Fruit fly (Drosophila melanogaster) whole organism, embryonic: ENCODE results near the gene CG4364.

Experiments used
- Asciz ChIP-seq: fragments of 200-800 bp; sonication (Bioruptor generic); optimal IDR thresholded peaks from 2 replicates; lab custom pipeline; 2017; ENCODE audit warnings: missing biosample characterization, mild to moderate bottlenecking, missing genetic modification characterization, missing genetic modification reagents
- CG10979 ChIP-seq: fragments of 200-800 bp; sonication (Bioruptor generic); optimal IDR thresholded peaks from 2 replicates; lab custom pipeline; 2018; ENCODE audit warnings: missing biosample characterization, mild to moderate bottlenecking, missing genetic modification characterization, moderate library complexity
- CG11560 ChIP-seq: fragments of 200-800 bp; sonication (Bioruptor generic); IDR thresholded peaks from 3 replicates; pipeline ENCODE4 v1.3.6; 2022; ENCODE audit warnings: missing biosample characterization, missing genetic modification characterization
- CG12104 ChIP-seq: fragments of 200-800 bp; sonication (Bioruptor generic); optimal IDR thresholded peaks from 3 replicates; lab custom pipeline; 2016; ENCODE audit warnings: missing biosample characterization, missing genetic modification characterization
- CG12391 ChIP-seq: fragments of 200-800 bp; sonication (Bioruptor generic); optimal IDR thresholded peaks from 3 replicates; lab custom pipeline; 2018; ENCODE audit warnings: missing biosample characterization, mild to moderate bottlenecking, missing genetic modification characterization, moderate library complexity
- CG12744 ChIP-seq: fragments of 200-800 bp; sonication (Bioruptor generic); optimal IDR thresholded peaks from 2 replicates; lab custom pipeline; 2016; ENCODE audit warnings: missing biosample characterization, missing genetic modification characterization
- CG13296 ChIP-seq: fragments of 200-800 bp; sonication (Bioruptor generic); optimal IDR thresholded peaks from 3 replicates; lab custom pipeline; 2018; ENCODE audit warnings: missing biosample characterization, mild to moderate bottlenecking, missing genetic modification characterization
- CG17359 ChIP-seq: fragments of 200-800 bp; sonication (Bioruptor generic); optimal IDR thresholded peaks from 3 replicates; lab custom pipeline; 2018; ENCODE audit warnings: missing biosample characterization, mild to moderate bottlenecking, missing genetic modification characterization, moderate library complexity
- CG17912 ChIP-seq: fragments of 200-800 bp; sonication (Bioruptor generic); optimal IDR thresholded peaks from 2 replicates; lab custom pipeline; 2018; ENCODE audit warnings: missing biosample characterization, mild to moderate bottlenecking, missing genetic modification characterization
- CG18262 ChIP-seq: fragments of 200-800 bp; optimal IDR thresholded peaks from 3 replicates; lab custom pipeline; 2019; ENCODE audit warnings: missing biosample characterization, mild to moderate bottlenecking, missing genetic modification characterization, moderate library complexity
- CG2116 ChIP-seq: fragments of 200-800 bp; sonication (Bioruptor generic); optimal IDR thresholded peaks from 3 replicates; lab custom pipeline; 2018; ENCODE audit warnings: missing biosample characterization, mild to moderate bottlenecking, missing genetic modification characterization
- CG2712 ChIP-seq: fragments of 200-800 bp; optimal IDR thresholded peaks from 3 replicates; lab custom pipeline; 2019; ENCODE audit warnings: missing biosample characterization, mild to moderate bottlenecking, missing genetic modification characterization, moderate library complexity
- CG30020 ChIP-seq: fragments of 200-800 bp; optimal IDR thresholded peaks from 2 replicates; lab custom pipeline; 2019; ENCODE audit warnings: missing biosample characterization, mild to moderate bottlenecking, missing genetic modification characterization, moderate library complexity
- CG30431 ChIP-seq: fragments of 200-800 bp; sonication (Bioruptor generic); optimal IDR thresholded peaks from 2 replicates; lab custom pipeline; 2017; ENCODE audit warnings: missing biosample characterization, missing genetic modification characterization
- CG8089 ChIP-seq: fragments of 200-800 bp; sonication (Bioruptor generic); optimal IDR thresholded peaks from 3 replicates; lab custom pipeline; 2016; ENCODE audit warnings: missing biosample characterization, missing genetic modification characterization
- CG8388 ChIP-seq: fragments of 200-800 bp; sonication (Bioruptor generic); optimal IDR thresholded peaks from 2 replicates; lab custom pipeline; 2019; ENCODE audit warnings: missing biosample characterization, mild to moderate bottlenecking, missing genetic modification characterization, moderate library complexity
- CG8478 ChIP-seq: fragments of >200 bp; optimal IDR thresholded peaks from 2 replicates; lab custom pipeline; 2018
- CG9437 ChIP-seq: fragments of 200-800 bp; sonication (Bioruptor generic); optimal IDR thresholded peaks from 2 replicates; lab custom pipeline; 2018; ENCODE audit warnings: missing biosample characterization, mild to moderate bottlenecking, missing genetic modification characterization
- D19B ChIP-seq: fragments of 200-800 bp; sonication (Bioruptor generic); optimal IDR thresholded peaks from 2 replicates; lab custom pipeline; 2017; ENCODE audit warnings: missing biosample characterization, mild to moderate bottlenecking, missing genetic modification characterization
- Eip74EF ChIP-seq, 2 experiments: fragments of 200-800 bp in 1 of 2; fragments of >200 bp in 1 of 2; sonication (Bioruptor generic) in 1 of 2; optimal IDR thresholded peaks; 2 replicates each; lab custom pipeline; 2017 to 2019; ENCODE audit warnings: missing biosample characterization in 2 of 2, missing genetic modification characterization in 2 of 2, mild to moderate bottlenecking in 1 of 2, moderate library complexity in 1 of 2
- Gug ChIP-seq: fragments of 200-800 bp; sonication (Bioruptor generic); IDR thresholded peaks from 4 replicates; pipeline ENCODE4 v1.3.6; 2022; ENCODE audit warnings: missing biosample characterization, missing genetic modification characterization
- HHEX ChIP-seq: fragments of 200-800 bp; sonication (Bioruptor generic); optimal IDR thresholded peaks from 3 replicates; lab custom pipeline; 2017; ENCODE audit warnings: missing biosample characterization, mild to moderate bottlenecking, missing genetic modification characterization, missing genetic modification reagents
- HmgZ ChIP-seq: fragments of 200-800 bp; sonication (Bioruptor generic); optimal IDR thresholded peaks from 2 replicates; lab custom pipeline; 2018; ENCODE audit warnings: missing biosample characterization, mild to moderate bottlenecking, missing genetic modification characterization
- Max ChIP-seq: fragments of 200-800 bp; sonication (Bioruptor generic); optimal IDR thresholded peaks from 2 replicates; lab custom pipeline; 2016; ENCODE audit warnings: missing biosample characterization, mild to moderate bottlenecking, missing genetic modification characterization
- NC2β ChIP-seq: fragments of 200-800 bp; sonication (Bioruptor generic); optimal IDR thresholded peaks from 2 replicates; lab custom pipeline; 2016; ENCODE audit warnings: missing biosample characterization, missing genetic modification characterization
- Nf-YA ChIP-seq: fragments of 200-800 bp; sonication (Bioruptor generic); IDR thresholded peaks from 2 replicates; pipeline ENCODE4 v1.3.6; 2022; ENCODE audit warnings: missing biosample characterization, missing genetic modification characterization
- Opbp ChIP-seq: fragments of 200-800 bp; sonication (Bioruptor generic); IDR thresholded peaks from 3 replicates; pipeline ENCODE4 v1.3.6; 2022; ENCODE audit warnings: missing biosample characterization, missing genetic modification characterization; ENCODE audit not compliant: partially characterized antibody
- TFAM ChIP-seq: fragments of 200-800 bp; sonication (Bioruptor generic); optimal IDR thresholded peaks from 2 replicates; lab custom pipeline; 2017; ENCODE audit warnings: missing biosample characterization, missing genetic modification characterization, inconsistent platforms
- Xbp1 ChIP-seq: fragments of 200-800 bp; sonication (Bioruptor generic); optimal IDR thresholded peaks from 3 replicates; lab custom pipeline; 2016; ENCODE audit warnings: missing biosample characterization, mild to moderate bottlenecking, missing genetic modification characterization
- amos ChIP-seq: fragments of 200-800 bp; sonication (Bioruptor generic); IDR thresholded peaks from 2 replicates; pipeline ENCODE4 v1.3.6; 2022; ENCODE audit warnings: missing biosample characterization, missing genetic modification characterization; ENCODE audit not compliant: partially characterized antibody
- ase ChIP-seq: fragments of 200-800 bp; sonication (Bioruptor generic); IDR thresholded peaks from 3 replicates; pipeline ENCODE4 v1.3.6; 2022; ENCODE audit warnings: missing biosample characterization, missing genetic modification characterization
- ato ChIP-seq: fragments of 200-800 bp; sonication (Bioruptor generic); IDR thresholded peaks from 2 replicates; pipeline ENCODE4 v1.3.6; 2022; ENCODE audit warnings: missing biosample characterization, missing genetic modification characterization; ENCODE audit not compliant: partially characterized antibody
- corto ChIP-seq: fragments of 200-800 bp; sonication (Bioruptor generic); optimal IDR thresholded peaks from 2 replicates; lab custom pipeline; 2016; ENCODE audit warnings: missing biosample characterization, mild to moderate bottlenecking, missing genetic modification characterization, moderate library complexity
- croc ChIP-seq: fragments of 200-800 bp; sonication (Bioruptor generic); conservative IDR thresholded peaks from 3 replicates; pipeline ENCODE4 v1.3.6; 2022; ENCODE audit warnings: missing biosample characterization, missing genetic modification characterization
- emc ChIP-seq: fragments of 200-800 bp; sonication (Bioruptor generic); optimal IDR thresholded peaks from 2 replicates; lab custom pipeline; 2016; ENCODE audit warnings: missing biosample characterization, missing genetic modification characterization
- fd102C ChIP-seq: fragments of 200-800 bp; sonication (Bioruptor generic); optimal IDR thresholded peaks from 2 replicates; lab custom pipeline; 2018; ENCODE audit warnings: missing biosample characterization, mild to moderate bottlenecking, missing genetic modification characterization, moderate library complexity
- gce ChIP-seq: fragments of 200-800 bp; sonication (Bioruptor generic); IDR thresholded peaks from 3 replicates; pipeline ENCODE4 v1.3.6; 2022; ENCODE audit warnings: missing biosample characterization, missing genetic modification characterization
- grn ChIP-seq: fragments of 200-800 bp; sonication (Bioruptor generic); optimal IDR thresholded peaks from 3 replicates; lab custom pipeline; 2017; ENCODE audit warnings: missing biosample characterization, missing genetic modification characterization
- jigr1 ChIP-seq: fragments of 200-800 bp; sonication (Bioruptor generic); IDR thresholded peaks from 3 replicates; pipeline ENCODE4 v1.3.6; 2022; ENCODE audit warnings: missing biosample characterization, missing genetic modification characterization
- lmd ChIP-seq: fragments of 200-800 bp; sonication (Bioruptor generic); IDR thresholded peaks from 2 replicates; pipeline ENCODE4 v1.3.6; 2022; ENCODE audit warnings: missing biosample characterization, missing genetic modification characterization
- mam ChIP-seq: fragments of 200-800 bp; sonication (Bioruptor generic); optimal IDR thresholded peaks from 3 replicates; lab custom pipeline; 2016; ENCODE audit warnings: missing biosample characterization, missing genetic modification characterization
- mld ChIP-seq: fragments of 200-800 bp; sonication (Bioruptor generic); IDR thresholded peaks from 3 replicates; pipeline ENCODE4 v1.3.6; 2022; ENCODE audit warnings: missing biosample characterization, missing genetic modification characterization; ENCODE audit not compliant: partially characterized antibody
- nerfin-2 ChIP-seq: fragments of 200-800 bp; sonication (Bioruptor generic); IDR thresholded peaks from 2 replicates; pipeline ENCODE4 v1.3.6; 2022; ENCODE audit warnings: missing biosample characterization, missing genetic modification characterization; ENCODE audit not compliant: partially characterized antibody
- oc ChIP-seq: fragments of 200-800 bp; sonication (Bioruptor generic); optimal IDR thresholded peaks from 2 replicates; lab custom pipeline; 2018; ENCODE audit warnings: missing biosample characterization, mild to moderate bottlenecking, missing genetic modification characterization, moderate library complexity
- pzg ChIP-seq: fragments of 200-800 bp; sonication (Bioruptor generic); optimal IDR thresholded peaks from 3 replicates; lab custom pipeline; 2018; ENCODE audit warnings: missing biosample characterization, mild to moderate bottlenecking, missing genetic modification characterization, moderate library complexity
- schlank ChIP-seq: fragments of 200-800 bp; sonication (Bioruptor generic); optimal IDR thresholded peaks from 2 replicates; lab custom pipeline; 2018; ENCODE audit warnings: missing biosample characterization, mild to moderate bottlenecking, missing genetic modification characterization
- sob ChIP-seq: fragments of 200-800 bp; sonication (Bioruptor generic); IDR thresholded peaks from 2 replicates; pipeline ENCODE4 v1.3.6; 2022; ENCODE audit warnings: missing biosample characterization, missing genetic modification characterization
- sr ChIP-seq: fragments of 200-800 bp; sonication (Bioruptor generic); IDR thresholded peaks from 3 replicates; pipeline ENCODE4 v1.3.6; 2022; ENCODE audit warnings: missing biosample characterization, missing genetic modification characterization

The CG4364 gene

DNA sequence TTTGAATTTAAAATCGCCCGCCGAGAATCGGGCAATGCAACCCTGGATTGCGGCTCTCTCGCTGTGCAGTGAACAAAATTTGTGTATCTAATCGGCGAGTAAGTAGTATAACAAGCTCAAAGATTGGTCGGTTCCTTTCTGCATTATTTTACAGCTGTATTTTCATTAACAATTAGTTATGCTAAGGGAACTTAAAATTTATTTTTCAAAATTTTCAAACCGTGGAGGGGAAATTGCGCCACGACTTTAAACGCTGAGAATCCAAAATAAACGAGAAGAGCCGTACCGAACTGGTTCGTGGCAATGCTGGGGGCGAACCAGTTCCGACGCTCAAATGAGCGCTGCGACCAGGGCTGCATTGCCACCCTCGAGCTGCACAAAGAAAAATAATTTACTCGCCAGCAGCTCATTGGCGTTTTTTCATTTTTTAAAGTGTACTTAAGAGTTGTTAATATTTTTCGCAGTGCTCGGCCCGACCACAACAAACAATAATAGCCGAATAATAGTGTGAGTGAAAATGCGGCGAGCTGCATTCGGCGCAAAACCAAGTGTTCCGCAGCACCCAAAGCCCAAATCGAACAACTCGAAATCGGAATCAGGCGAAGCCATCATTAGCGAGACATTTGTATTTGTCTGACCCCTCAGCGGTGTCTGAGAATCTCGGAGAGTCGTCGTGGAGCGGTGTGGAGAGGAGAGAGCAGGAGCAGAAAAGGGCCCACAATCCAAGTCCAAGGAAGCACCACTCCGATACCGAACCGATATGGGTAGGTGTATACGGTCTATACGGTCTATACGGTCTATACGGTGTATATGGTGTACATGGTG, 47.1 kb upstream of the CG4364 start, which contains the start of gene zf30C (continued):
- TF ChIP-seq CG2712 (tag; lab: Kevin White, UChicago) (peak; percentile 79), CG8478 (lab: Kevin White, UChicago) (no peak), amos (peak; percentile 68), CG11560 (tag; lab: Robert Waterston, UW) (peak; percentile 54; the same call in 1 of the 3 replicates), CG30020 (tag; lab: Kevin White, UChicago) (peak; percentile 37), TFAM (GFP tag; lab: Kevin White, UChicago) (no peak), gce (GFP tag; lab: Robert Waterston, UW) (peak; percentile 64; the same call in 1 of the 3 replicates), sob (GFP tag; lab: Robert Waterston, UW) (peak; percentile 88), oc (peak; percentile 42), Nf-YA (GFP tag; lab: Robert Waterston, UW) (peak; percentile 30; the same call in 1 of the 2 replicates), jigr1 (GFP tag; lab: Robert Waterston, UW) (peak; percentile 74; the same call in 1 of the 3 replicates), mam (GFP tag; lab: Kevin White, UChicago) (peak; percentile 97), croc (peak; percentile 40), CG8388 (GFP tag; lab: Kevin White, UChicago) (peak; percentile 65), CG13296 (GFP tag; lab: Kevin White, UChicago) (peak; percentile 77), fd102C (GFP tag; lab: Kevin White, UChicago) (no peak), CG12391 (tag; lab: Kevin White, UChicago) (peak; percentile 79), Eip74EF (GFP tag; optimal IDR thresholded peaks at IDR 0.05; lab: Kevin White, UChicago) (peak in 1 of 2 experiments; percentile 57), HHEX (GFP tag; lab: Kevin White, UChicago) (peak; percentile 80), nerfin-2 (GFP tag; lab: Robert Waterston, UW) (0 out of 2 replicates have a peak, but pooled peaks have one; percentile 30), corto (GFP tag; lab: Kevin White, UChicago) (peak; percentile 30), Xbp1 (GFP tag; lab: Kevin White, UChicago) (peak; percentile 94), CG18262 (tag; lab: Kevin White, UChicago) (peak; percentile 70), CG30431 (GFP tag; lab: Kevin White, UChicago) (peak; percentile 78), NC2β (GFP tag; lab: Kevin White, UChicago) (peak; percentile 87), pzg (peak; percentile 71), Gug (GFP tag; lab: Robert Waterston, UW) (peak; percentile 96), Asciz (GFP tag; lab: Kevin White, UChicago) (peak; percentile 50), CG12104 (GFP tag; lab: Kevin White, UChicago) (peak; percentile 67), emc (GFP tag; lab: Kevin White, UChicago) (peak; percentile 85), lmd (GFP tag; lab: Robert Waterston, UW) (peak; percentile 83), CG12744 (GFP tag; lab: Kevin White, UChicago) (peak; percentile 82), schlank (tag; lab: Kevin White, UChicago) (peak; percentile 78), ato (no peak; the same call in 1 of the 2 replicates), sr (peak; percentile 80), grn (peak; percentile 12), CG8089 (GFP tag; lab: Kevin White, UChicago) (peak; percentile 78), ase (GFP tag; lab: Robert Waterston, UW) (peak; percentile 77), CG17912 (no peak), CG10979 (peak; percentile 54), Max (GFP tag; lab: Kevin White, UChicago) (peak; percentile 80), Opbp (GFP tag; lab: Robert Waterston, UW) (peak; percentile 75), HmgZ (tag; lab: Kevin White, UChicago) (peak; percentile 83), CG9437 (peak; percentile 57), mld (GFP tag; lab: Robert Waterston, UW) (no peak), D19B (GFP tag; lab: Kevin White, UChicago) (peak; percentile 61), CG17359 (tag; lab: Kevin White, UChicago) (peak; percentile 76), CG2116 (peak; percentile 99)
